Worm (Caenorhabditis elegans) whole organism, young adult: ENCODE measurements around the gene col-155.

Experiments used
- F52B5.7 ChIP-seq: sonication (generic microtip); optimal IDR thresholded peaks from 2 replicates; lab custom pipeline; 2016; ENCODE audit warnings: mild to moderate bottlenecking, missing genetic modification characterization, missing compliant biosample characterization
- T26A5.8 ChIP-seq: sonication (generic microtip); optimal IDR thresholded peaks from 2 replicates; lab custom pipeline; 2016; ENCODE audit warnings: missing genetic modification characterization, missing compliant biosample characterization
- attf-5 ChIP-seq: fragments of 200-800 bp; sonication (Bioruptor generic); optimal IDR thresholded peaks from 2 replicates; lab custom pipeline; 2018; ENCODE audit warnings: mild to moderate bottlenecking, missing genetic modification characterization, missing compliant biosample characterization
- ceh-40 ChIP-seq: fragments of 200-800 bp; sonication (Bioruptor generic); IDR thresholded peaks from 2 replicates; pipeline ENCODE4 v1.3.6; 2022; ENCODE audit warnings: missing genetic modification characterization, missing compliant biosample characterization
- ekl-4 ChIP-seq: fragments of 200-800 bp; sonication (Bioruptor generic); IDR thresholded peaks from 2 replicates; pipeline ENCODE4 v1.3.6; 2022; ENCODE audit warnings: missing genetic modification reagents, missing genetic modification characterization, missing compliant biosample characterization
- pha-4 ChIP-seq: fragments of 150-350 bp; sonication (generic microtip); optimal IDR thresholded peaks from 2 replicates; lab custom pipeline; 2014; ENCODE audit warnings: missing biosample characterization, missing genetic modification reagents, missing genetic modification characterization
- snpc-4 ChIP-seq, 5 experiments: fragments of 150-350 bp in 1 of 5; sonication (generic microtip) in 4 of 5; optimal IDR thresholded peaks; 2 replicates each; lab custom pipeline; 2014 to 2018; ENCODE audit warnings: missing genetic modification characterization in 5 of 5, missing biosample characterization in 3 of 5, antibody characterized with exemption in 2 of 5, mild to moderate bottlenecking in 2 of 5, missing compliant biosample characterization in 2 of 5, missing genotype in 2 of 5, moderate library complexity in 2 of 5, missing genetic modification reagents in 1 of 5
- unc-62 ChIP-seq: fragments of 150-350 bp; optimal IDR thresholded peaks from 2 replicates; lab custom pipeline; 2014; ENCODE audit warnings: missing biosample characterization, missing genetic modification reagents, missing genetic modification characterization
- ztf-26 ChIP-seq: sonication (generic microtip); optimal IDR thresholded peaks from 2 replicates; lab custom pipeline; 2017; ENCODE audit warnings: missing genetic modification characterization, missing compliant biosample characterization

DNA sequence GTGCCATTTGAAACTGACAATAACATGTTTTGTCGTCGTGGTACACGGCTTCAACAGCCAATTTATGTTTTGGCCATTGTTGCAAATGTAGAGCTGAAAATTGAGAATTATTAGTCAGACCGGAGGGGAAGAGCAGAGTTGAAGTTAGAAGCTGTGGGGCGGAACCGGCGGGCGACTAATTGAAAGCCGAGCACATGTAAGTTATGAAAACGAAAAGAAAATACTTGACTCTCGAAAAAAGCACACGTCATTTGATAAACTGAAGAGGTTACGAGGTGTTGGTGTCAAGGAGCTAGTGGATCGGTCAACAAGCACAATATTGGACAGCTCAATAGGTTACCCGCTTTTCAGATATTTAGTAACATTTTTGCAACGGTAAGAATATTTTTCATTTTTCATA is 23.5 kb downstream of the col-155 start, which contains the start of gene dop-5:
- no peak for TF ChIP-seq snpc-4 (GFP tag; optimal IDR thresholded peaks at IDR 0.05; lab: Kevin White, UChicago)
- TF ChIP-seq snpc-4 (tag; optimal IDR thresholded peaks at IDR 0.05; lab: Kevin White, UChicago), result no peak
- no peak for TF ChIP-seq ceh-40 (GFP tag; lab: Robert Waterston, UW)
- TF ChIP-seq F52B5.7 (tag; lab: Kevin White, UChicago), result no peak
- no peak for TF ChIP-seq ekl-4 (GFP tag; lab: Robert Waterston, UW)
- no peak for TF ChIP-seq pha-4 (tag; lab: Kevin White, UChicago)
- TF ChIP-seq unc-62 (GFP tag; lab: Kevin White, UChicago), result no peak
- TF ChIP-seq T26A5.8 (tag; lab: Kevin White, UChicago), result no peak
- no peak for TF ChIP-seq attf-5
- no peak for TF ChIP-seq ztf-26 (tag; lab: Kevin White, UChicago)
